Worm (Caenorhabditis elegans) whole organism, late embryonic: ENCODE measurements around the gene mcat-1.

Experiments
- T23F11.4 ChIP-seq: fragments of 200-800 bp; sonication (Bioruptor generic); optimal IDR thresholded peaks from 2 replicates; lab custom pipeline; 2018; ENCODE audit warnings: mild to moderate bottlenecking, missing genetic modification characterization, missing compliant biosample characterization
- pqm-1 ChIP-seq: sonication (generic microtip); optimal IDR thresholded peaks from 2 replicates; lab custom pipeline; 2016; ENCODE audit warnings: missing genetic modification characterization, missing compliant biosample characterization
- syd-9 ChIP-seq: sonication (generic microtip); optimal IDR thresholded peaks from 2 replicates; lab custom pipeline; 2016; ENCODE audit warnings: mild to moderate bottlenecking, missing genetic modification characterization, moderate library complexity, missing compliant biosample characterization

- TF ChIP-seq T23F11.4 (GFP tag; lab: Kevin White, UChicago) (no peak), pqm-1 (tag; lab: Kevin White, UChicago) (no peak), syd-9 (no peak)
Observed at ce11 chrII:128929-129328, 37.6 kb upstream of the mcat-1 start, which contains the start of gene srd-3.
